Fruit fly (Drosophila melanogaster) whole organism, embryonic: Measurements from ENCODE around the gene ninaC.

Source experiments
- Atf3 ChIP-seq: fragments of 200-800 bp; sonication (Bioruptor generic); optimal IDR thresholded peaks from 3 replicates; lab custom pipeline; 2016; ENCODE audit warnings: missing biosample characterization, missing genetic modification characterization
- Awh ChIP-seq: fragments of 200-800 bp; sonication (Bioruptor generic); IDR thresholded peaks from 2 replicates; pipeline ENCODE4, ENCODE4 v1.3.6; 2022; ENCODE audit warnings: missing biosample characterization, missing genetic modification characterization
- C15 ChIP-seq: fragments of 200-800 bp; sonication (Bioruptor generic); IDR thresholded peaks from 3 replicates; pipeline ENCODE4 v1.3.6; 2022; ENCODE audit warnings: missing biosample characterization, missing genetic modification characterization
- CG12104 ChIP-seq: fragments of 200-800 bp; sonication (Bioruptor generic); optimal IDR thresholded peaks from 3 replicates; lab custom pipeline; 2016; ENCODE audit warnings: missing biosample characterization, missing genetic modification characterization
- CG13123 ChIP-seq: fragments of 200-800 bp; sonication (Bioruptor generic); optimal IDR thresholded peaks from 2 replicates; lab custom pipeline; 2016; ENCODE audit warnings: missing biosample characterization, missing genetic modification characterization
- CG13296 ChIP-seq: fragments of 200-800 bp; sonication (Bioruptor generic); optimal IDR thresholded peaks from 3 replicates; lab custom pipeline; 2018; ENCODE audit warnings: missing biosample characterization, mild to moderate bottlenecking, missing genetic modification characterization
- CG14860 ChIP-seq: fragments of 200-800 bp; sonication (Bioruptor generic); IDR thresholded peaks from 3 replicates; pipeline ENCODE4 v1.3.6; 2022; ENCODE audit warnings: missing biosample characterization, missing genetic modification characterization; ENCODE audit not compliant: partially characterized antibody
- CG15269 ChIP-seq: fragments of 200-800 bp; sonication (Bioruptor generic); optimal IDR thresholded peaks from 2 replicates; lab custom pipeline; 2018; ENCODE audit warnings: missing biosample characterization, mild to moderate bottlenecking, missing genetic modification characterization, moderate library complexity
- CG1603 ChIP-seq: fragments of 200-800 bp; sonication (Bioruptor generic); optimal IDR thresholded peaks from 2 replicates; lab custom pipeline; 2019; ENCODE audit warnings: missing biosample characterization, mild to moderate bottlenecking, missing genetic modification characterization, moderate library complexity
- CG16815 ChIP-seq: fragments of 200-800 bp; sonication (Bioruptor generic); optimal IDR thresholded peaks from 3 replicates; lab custom pipeline; 2017; ENCODE audit warnings: missing biosample characterization, mild to moderate bottlenecking, missing genetic modification characterization
- CG4404 ChIP-seq: fragments of 200-800 bp; sonication (Bioruptor generic); IDR thresholded peaks from 2 replicates; pipeline ENCODE4 v1.3.6; 2022; ENCODE audit warnings: missing biosample characterization, missing genetic modification characterization
- CTCF ChIP-seq: fragments of 200-800 bp; sonication (Bioruptor generic); optimal IDR thresholded peaks from 2 replicates; lab custom pipeline; 2017; ENCODE audit warnings: missing biosample characterization, mild to moderate bottlenecking, missing genetic modification characterization, moderate library complexity
- Dip2 ChIP-seq: fragments of 200-800 bp; sonication (Bioruptor generic); IDR thresholded peaks from 2 replicates; pipeline ENCODE4 v1.3.6; 2022; ENCODE audit warnings: missing biosample characterization, missing genetic modification characterization
- Drgx ChIP-seq: fragments of 200-800 bp; sonication (Bioruptor generic); IDR thresholded peaks from 2 replicates; pipeline ENCODE4 v1.3.6; 2022; ENCODE audit warnings: missing biosample characterization, missing genetic modification characterization
- Ets65A ChIP-seq: fragments of 200-800 bp; sonication (Bioruptor generic); peaks from one replicate; lab custom pipeline; 2016; ENCODE audit warnings: missing biosample characterization, missing genetic modification characterization
- Fer2 ChIP-seq: fragments of 200-800 bp; sonication (Bioruptor generic); optimal IDR thresholded peaks from 2 replicates; lab custom pipeline; 2018; ENCODE audit warnings: missing biosample characterization, mild to moderate bottlenecking, missing genetic modification characterization, moderate library complexity
- Hr51 ChIP-seq, 2 experiments: fragments of 200-800 bp; sonication (Bioruptor generic); optimal IDR thresholded peaks; 2 replicates in 1 of 2; 3 replicates in 1 of 2; lab custom pipeline; 2016 to 2018; ENCODE audit warnings: missing biosample characterization in 2 of 2, missing genetic modification characterization in 2 of 2, mild to moderate bottlenecking in 1 of 2, moderate library complexity in 1 of 2
- Lim3 ChIP-seq: fragments of 200-800 bp; sonication (Bioruptor generic); IDR thresholded peaks from 2 replicates; pipeline ENCODE4 v1.3.6; 2022; ENCODE audit warnings: missing biosample characterization, missing genetic modification characterization
- Neu2 ChIP-seq: fragments of 200-800 bp; sonication (Bioruptor generic); optimal IDR thresholded peaks from 3 replicates; lab custom pipeline; 2016; ENCODE audit warnings: missing biosample characterization, missing genetic modification characterization, borderline replicate concordance
- Scr ChIP-seq: fragments of 200-800 bp; sonication (Bioruptor generic); IDR thresholded peaks from 2 replicates; pipeline ENCODE4 v1.3.6; 2022; ENCODE audit warnings: missing biosample characterization, missing genetic modification characterization; ENCODE audit not compliant: partially characterized antibody
- Sox102F ChIP-seq: fragments of 200-800 bp; sonication (Bioruptor generic); optimal IDR thresholded peaks from 2 replicates; lab custom pipeline; 2018; ENCODE audit warnings: missing biosample characterization, mild to moderate bottlenecking, missing genetic modification characterization, moderate library complexity
- Xrp1 ChIP-seq: fragments of 200-800 bp; sonication (Bioruptor generic); IDR thresholded peaks from 2 replicates; pipeline ENCODE4 v1.3.6; 2022; ENCODE audit warnings: missing biosample characterization, missing genetic modification characterization
- abd-A ChIP-seq: fragments of 200-800 bp; sonication (Bioruptor generic); optimal IDR thresholded peaks from 3 replicates; lab custom pipeline; 2019; ENCODE audit warnings: missing biosample characterization, mild to moderate bottlenecking, missing genetic modification characterization, moderate library complexity
- bab2 ChIP-seq: fragments of 200-800 bp; sonication (Bioruptor generic); optimal IDR thresholded peaks from 2 replicates; lab custom pipeline; 2016; ENCODE audit warnings: missing biosample characterization, missing genetic modification characterization
- bsh ChIP-seq, 2 experiments: fragments of 200-800 bp; sonication (Bioruptor generic); optimal IDR thresholded peaks; 2 replicates each; lab custom pipeline; 2017 to 2018; ENCODE audit warnings: mild to moderate bottlenecking in 2 of 2, missing biosample characterization in 2 of 2, missing genetic modification characterization in 2 of 2, moderate library complexity in 1 of 2
- cas ChIP-seq: fragments of 200-800 bp; sonication (Bioruptor generic); IDR thresholded peaks from 2 replicates; pipeline ENCODE4 v1.3.6; 2022; ENCODE audit warnings: missing biosample characterization, missing genetic modification characterization
- cg ChIP-seq: fragments of 200-800 bp; sonication (Bioruptor generic); optimal IDR thresholded peaks from 3 replicates; lab custom pipeline; 2019; ENCODE audit warnings: missing biosample characterization, mild to moderate bottlenecking, missing genetic modification characterization, moderate library complexity
- chinmo ChIP-seq: fragments of 200-800 bp; sonication (Bioruptor generic); IDR thresholded peaks from 4 replicates; pipeline ENCODE4 v1.3.6; 2022; ENCODE audit warnings: missing biosample characterization, missing genetic modification characterization; ENCODE audit not compliant: partially characterized antibody
- corto ChIP-seq: fragments of 200-800 bp; sonication (Bioruptor generic); optimal IDR thresholded peaks from 2 replicates; lab custom pipeline; 2016; ENCODE audit warnings: missing biosample characterization, mild to moderate bottlenecking, missing genetic modification characterization, moderate library complexity
- dati ChIP-seq: fragments of 200-800 bp; sonication (Bioruptor generic); IDR thresholded peaks from 2 replicates; pipeline ENCODE4 v1.3.6; 2022; ENCODE audit warnings: missing biosample characterization, missing genetic modification characterization
- dmrt11E ChIP-seq: fragments of 200-800 bp; sonication (Bioruptor generic); optimal IDR thresholded peaks from 3 replicates; lab custom pipeline; 2018; ENCODE audit warnings: missing biosample characterization, mild to moderate bottlenecking, missing genetic modification characterization, moderate library complexity
- grn ChIP-seq: fragments of 200-800 bp; sonication (Bioruptor generic); optimal IDR thresholded peaks from 3 replicates; lab custom pipeline; 2017; ENCODE audit warnings: missing biosample characterization, missing genetic modification characterization
- lbe ChIP-seq: fragments of 200-800 bp; sonication (Bioruptor generic); optimal IDR thresholded peaks from 2 replicates; lab custom pipeline; 2016; ENCODE audit warnings: missing biosample characterization, mild to moderate bottlenecking, missing genetic modification characterization
- maf-S ChIP-seq: fragments of 200-800 bp; sonication (Bioruptor generic); optimal IDR thresholded peaks from 2 replicates; lab custom pipeline; 2016; ENCODE audit warnings: missing biosample characterization, missing genetic modification characterization
- mld ChIP-seq: fragments of 200-800 bp; sonication (Bioruptor generic); IDR thresholded peaks from 3 replicates; pipeline ENCODE4 v1.3.6; 2022; ENCODE audit warnings: missing biosample characterization, missing genetic modification characterization; ENCODE audit not compliant: partially characterized antibody
- nom ChIP-seq: fragments of 200-800 bp; sonication (Bioruptor generic); optimal IDR thresholded peaks from 2 replicates; lab custom pipeline; 2017; ENCODE audit warnings: missing biosample characterization, missing genetic modification characterization, mild to moderate bottlenecking, moderate library complexity, missing genetic modification reagents
- peb ChIP-seq: fragments of 200-800 bp; sonication (Bioruptor generic); IDR thresholded peaks from 2 replicates; pipeline ENCODE4 v1.3.6; 2022; ENCODE audit warnings: missing biosample characterization, missing genetic modification characterization
- prd ChIP-seq, 3 experiments: fragments of >200 bp in 2 of 3; fragments of 200-800 bp in 1 of 3; sonication (Bioruptor generic) in 1 of 3; optimal IDR thresholded peaks in 2 of 3; IDR thresholded peaks in 1 of 3; 2 replicates in 2 of 3; 3 replicates in 1 of 3; pipeline versions ENCODE4 v1.3.6 to Lab custom; 2017 to 2022; ENCODE audit warnings: missing biosample characterization in 1 of 3, missing genetic modification characterization in 1 of 3
- salm ChIP-seq: fragments of 200-800 bp; sonication (Bioruptor generic); optimal IDR thresholded peaks from 2 replicates; lab custom pipeline; 2018; ENCODE audit warnings: missing biosample characterization, mild to moderate bottlenecking, missing genetic modification characterization
- sd ChIP-seq: fragments of 200-800 bp; sonication (Bioruptor generic); optimal IDR thresholded peaks from 3 replicates; lab custom pipeline; 2018; ENCODE audit warnings: missing biosample characterization, mild to moderate bottlenecking, missing genetic modification characterization, moderate library complexity
- sens ChIP-seq: fragments of 200-800 bp; sonication (Bioruptor generic); peaks from one replicate; lab custom pipeline; 2016; ENCODE audit warnings: missing biosample characterization, missing genetic modification characterization
- sisA ChIP-seq: fragments of 200-800 bp; sonication (Bioruptor generic); IDR thresholded peaks from 2 replicates; pipeline ENCODE4 v1.3.6; 2022; ENCODE audit warnings: missing biosample characterization, missing genetic modification characterization
- vvl ChIP-seq: fragments of 200-800 bp; sonication (Bioruptor generic); IDR thresholded peaks from 2 replicates; pipeline ENCODE4 v1.3.6; 2022; ENCODE audit warnings: missing biosample characterization, missing genetic modification characterization
- wdn ChIP-seq: fragments of 200-800 bp; sonication (Bioruptor generic); IDR thresholded peaks from 2 replicates; pipeline ENCODE4 v1.3.6; 2022; ENCODE audit warnings: missing biosample characterization, missing genetic modification characterization

The ninaC gene

DNA sequence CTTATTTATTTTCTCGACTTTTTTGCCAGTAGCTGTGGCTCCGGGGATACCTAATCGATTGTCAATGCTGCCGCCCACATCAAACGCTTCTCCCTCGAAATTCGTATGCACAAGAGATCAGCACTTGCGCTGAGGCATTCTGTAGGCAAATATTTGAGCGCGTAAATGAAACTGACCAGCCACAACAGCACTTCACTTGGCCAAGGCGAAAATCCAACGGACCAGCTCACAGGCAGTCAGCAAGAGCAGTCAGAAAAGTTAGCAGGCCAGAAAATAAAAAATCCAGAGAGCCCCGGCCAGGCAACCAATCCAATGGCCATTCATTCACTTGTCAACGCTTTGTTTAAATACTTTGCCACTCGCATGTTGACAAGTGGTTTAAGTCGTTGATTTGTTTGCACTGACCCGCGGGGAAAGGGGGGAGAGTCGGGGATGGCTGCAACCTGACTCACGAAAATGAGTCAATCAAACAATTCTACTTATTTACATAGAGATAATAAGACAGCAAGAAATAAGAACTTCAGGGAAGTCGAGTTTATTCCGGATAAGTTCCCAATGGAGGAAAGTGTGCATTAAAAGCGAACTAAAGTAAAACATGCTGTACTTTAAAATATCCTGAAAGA lies 38.0 kb upstream of the ninaC start (continued):
- TF ChIP-seq sd (tag; lab: Kevin White, UChicago), result no peak
- peak; percentile 47 for TF ChIP-seq Atf3
- TF ChIP-seq maf-S (GFP tag; lab: Kevin White, UChicago), result peak; percentile 2

DNA sequence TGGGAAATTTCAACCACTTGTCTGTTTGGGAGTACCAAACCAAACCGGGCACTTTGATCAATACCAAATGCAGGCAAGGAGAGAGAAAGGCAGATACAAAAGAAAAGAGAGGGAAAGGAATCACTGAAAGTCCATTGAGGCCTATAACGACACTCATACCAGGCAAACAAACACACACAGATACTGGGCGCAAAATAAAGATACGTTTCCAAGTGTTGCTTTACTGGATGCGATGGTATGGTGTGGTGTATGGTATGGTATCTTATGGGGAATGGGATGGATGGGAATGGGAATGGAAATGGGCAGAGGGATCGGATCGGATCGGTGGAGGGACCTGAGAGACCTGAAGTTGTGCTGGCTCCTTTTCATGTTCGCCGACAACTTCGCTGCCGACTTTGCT lies 37.4 kb upstream of the ninaC start:
- no peak for TF ChIP-seq CG13296 (GFP tag; lab: Kevin White, UChicago)
- TF ChIP-seq peb, result no peak
- no peak for TF ChIP-seq Scr (GFP tag; lab: Robert Waterston, UW)
- TF ChIP-seq cg (GFP tag; lab: Kevin White, UChicago), result peak; percentile 62

DNA sequence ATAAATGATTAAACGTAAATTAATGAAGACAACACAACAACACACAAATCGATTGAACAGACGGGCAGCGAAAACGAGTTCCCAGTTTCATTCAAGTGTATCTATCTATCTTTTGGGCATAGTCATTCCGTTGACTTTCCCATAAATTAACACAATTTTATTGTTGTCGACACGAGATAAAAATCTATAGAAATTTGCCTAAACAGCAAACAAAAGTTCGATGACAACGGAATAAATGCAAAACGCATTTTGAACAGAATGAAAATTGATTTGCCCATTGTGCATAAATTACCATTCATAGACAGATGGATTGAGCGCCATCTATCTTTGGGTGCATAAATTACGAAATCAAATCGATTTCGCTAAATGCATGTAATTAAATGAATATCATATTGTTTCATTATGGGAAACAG lies 24.7 kb upstream of the ninaC start:
- TF ChIP-seq vvl (GFP tag; lab: Robert Waterston, UW) (peak; percentile 82), bab2 (no peak), CG12104 (no peak), wdn (GFP tag; lab: Robert Waterston, UW) (no peak), Dip2 (GFP tag; lab: Robert Waterston, UW) (peak; percentile 66), Sox102F (GFP tag; lab: Kevin White, UChicago) (peak; percentile 66), Awh (GFP tag; lab: Robert Waterston, UW) (peak; percentile 77), CG15269 (tag; lab: Kevin White, UChicago) (peak; percentile 50), C15 (GFP tag; lab: Robert Waterston, UW) (no peak), abd-A (tag; lab: Kevin White, UChicago) (peak; percentile 97), chinmo (GFP tag; lab: Robert Waterston, UW) (peak; percentile 82; the same call in 1 of the 4 replicates), salm (tag; lab: Kevin White, UChicago) (peak; percentile 28), sd (tag; lab: Kevin White, UChicago) (peak; percentile 41), CTCF (GFP tag; lab: Kevin White, UChicago) (peak; percentile 85), Fer2 (tag; lab: Kevin White, UChicago) (no peak), cas (GFP tag; lab: Robert Waterston, UW) (no peak), grn (GFP tag; lab: Kevin White, UChicago) (peak; percentile 62), mld (GFP tag; lab: Robert Waterston, UW) (no peak)

DNA sequence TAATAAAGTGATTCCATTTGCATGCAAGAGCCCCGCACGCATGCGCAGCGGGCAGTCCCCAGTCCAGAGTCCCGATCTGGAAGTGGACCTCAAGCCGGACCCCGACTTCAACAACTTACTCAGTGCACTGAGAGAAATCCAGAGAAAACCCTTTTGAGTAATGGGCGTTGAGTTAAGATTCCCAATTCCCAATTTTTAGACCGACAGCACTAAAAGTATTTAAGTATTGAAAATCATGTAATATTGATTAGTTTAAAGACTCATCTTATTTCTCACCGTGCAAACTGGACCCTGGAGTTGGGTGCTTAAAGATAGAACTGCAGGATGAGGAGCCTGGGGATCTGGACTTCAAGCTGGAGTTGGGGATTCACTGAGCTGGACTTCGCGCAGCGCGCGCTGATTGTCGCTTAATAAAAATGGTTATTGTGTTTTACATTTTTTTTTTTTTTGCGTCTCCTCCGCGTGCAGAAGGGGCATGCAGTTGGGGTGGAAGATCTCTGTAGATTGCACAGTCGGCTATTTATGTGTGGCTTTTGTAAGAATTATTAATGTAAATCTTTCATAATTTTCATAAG lies 19.4 kb upstream of the ninaC start:
- TF ChIP-seq CG1603 (tag; lab: Kevin White, UChicago) (peak; percentile 17), CG16815 (peak; percentile 12), CG4404 (GFP tag; lab: Robert Waterston, UW) (0 out of 2 replicates have a peak, but pooled peaks have one; percentile 27), lbe (GFP tag; lab: Kevin White, UChicago) (peak; percentile 89), Xrp1 (GFP tag; lab: Robert Waterston, UW) (peak; percentile 55; the same call in 1 of the 2 replicates), sens (GFP tag; lab: Kevin White, UChicago) (peak; percentile 41), Drgx (peak; percentile 71), Ets65A (peak; percentile 89), sisA (GFP tag; lab: Robert Waterston, UW) (0 out of 2 replicates have a peak, but pooled peaks have one; percentile 25), Hr51 (GFP tag; optimal IDR thresholded peaks at IDR 0.05; lab: Kevin White, UChicago) (no peak), nom (GFP tag; lab: Kevin White, UChicago) (peak; percentile 97), dmrt11E (tag; lab: Kevin White, UChicago) (peak; percentile 51), corto (peak; percentile 89), dati (GFP tag; lab: Robert Waterston, UW) (0 out of 2 replicates have a peak, but pooled peaks have one; percentile 11), CG13123 (no peak), prd (optimal IDR thresholded peaks at IDR 0.05; lab: Kevin White, UChicago) (no peak), prd (GFP tag; IDR thresholded peaks at IDR 0.05; lab: Robert Waterston, UW) (peak; percentile 23; the same call in 1 of the 3 replicates), bsh (GFP tag; optimal IDR thresholded peaks at IDR 0.05; lab: Kevin White, UChicago) (peak in 1 of 2 experiments; percentile 89), Neu2 (GFP tag; lab: Kevin White, UChicago) (no peak), Lim3 (GFP tag; lab: Robert Waterston, UW) (no peak), CG14860 (GFP tag; lab: Robert Waterston, UW) (0 out of 3 replicates have a peak, but pooled peaks have one; percentile 18)
